Fruit fly (Drosophila melanogaster) whole organism, embryonic: Measurements from ENCODE around the gene ph-p.
A peak's percentile ranks its signal among the peaks of the same experiment; 100 is the strongest.

Experiments used
- Ada2b ChIP-seq: fragments of 200-800 bp; sonication (Bioruptor generic); IDR thresholded peaks from 2 replicates; pipeline ENCODE4 v1.3.6; 2022; ENCODE audit warnings: missing biosample characterization, missing genetic modification characterization
- Atf-2 ChIP-seq: fragments of 200-800 bp; sonication (Bioruptor generic); optimal IDR thresholded peaks from 2 replicates; lab custom pipeline; 2016; ENCODE audit warnings: missing biosample characterization, missing genetic modification characterization
- CG10274 ChIP-seq: fragments of 200-800 bp; sonication (Bioruptor generic); optimal IDR thresholded peaks from 3 replicates; lab custom pipeline; 2017; ENCODE audit warnings: missing biosample characterization, mild to moderate bottlenecking, missing genetic modification characterization
- CG10431 ChIP-seq: fragments of 200-800 bp; sonication (Bioruptor generic); optimal IDR thresholded peaks from 3 replicates; lab custom pipeline; 2018; ENCODE audit warnings: missing biosample characterization, mild to moderate bottlenecking, missing genetic modification characterization
- CG11398 ChIP-seq: fragments of 200-800 bp; sonication (Bioruptor generic); optimal IDR thresholded peaks from 2 replicates; lab custom pipeline; 2016; ENCODE audit warnings: missing biosample characterization, missing genetic modification characterization
- CG11560 ChIP-seq: fragments of 200-800 bp; sonication (Bioruptor generic); IDR thresholded peaks from 3 replicates; pipeline ENCODE4 v1.3.6; 2022; ENCODE audit warnings: missing biosample characterization, missing genetic modification characterization
- CG12104 ChIP-seq: fragments of 200-800 bp; sonication (Bioruptor generic); optimal IDR thresholded peaks from 3 replicates; lab custom pipeline; 2016; ENCODE audit warnings: missing biosample characterization, missing genetic modification characterization
- CG12219 ChIP-seq: fragments of 200-800 bp; sonication (Bioruptor generic); optimal IDR thresholded peaks from 3 replicates; lab custom pipeline; 2018; ENCODE audit warnings: missing biosample characterization, mild to moderate bottlenecking, missing genetic modification characterization
- CG12299 ChIP-seq: fragments of 200-800 bp; sonication (Bioruptor generic); optimal IDR thresholded peaks from 2 replicates; lab custom pipeline; 2018; ENCODE audit warnings: missing biosample characterization, mild to moderate bottlenecking, missing genetic modification characterization
- CG12942 ChIP-seq: fragments of 200-800 bp; sonication (Bioruptor generic); optimal IDR thresholded peaks from 3 replicates; lab custom pipeline; 2016; ENCODE audit warnings: missing biosample characterization, missing genetic modification characterization
- CG14050 ChIP-seq: fragments of 200-800 bp; sonication (Bioruptor generic); IDR thresholded peaks from 3 replicates; pipeline ENCODE4 v1.3.6; 2022; ENCODE audit warnings: missing biosample characterization, missing genetic modification characterization
- CG16779 ChIP-seq: fragments of 200-800 bp; sonication (Bioruptor generic); IDR thresholded peaks from 2 replicates; pipeline ENCODE4 v1.3.6; 2022; ENCODE audit warnings: missing biosample characterization, missing genetic modification characterization
- CG17568 ChIP-seq: fragments of 200-800 bp; sonication (Bioruptor generic); optimal IDR thresholded peaks from 2 replicates; lab custom pipeline; 2018; ENCODE audit warnings: missing biosample characterization, mild to moderate bottlenecking, missing genetic modification characterization, moderate library complexity
- CG17612 ChIP-seq: fragments of 200-800 bp; sonication (Bioruptor generic); IDR thresholded peaks from 2 replicates; pipeline ENCODE4 v1.3.6; 2022; ENCODE audit warnings: missing biosample characterization, missing genetic modification characterization
- CG31388 ChIP-seq: fragments of 200-800 bp; sonication (Bioruptor generic); optimal IDR thresholded peaks from 2 replicates; lab custom pipeline; 2016; ENCODE audit warnings: missing biosample characterization, missing genetic modification characterization
- CG31441 ChIP-seq: fragments of 200-800 bp; sonication (Bioruptor generic); IDR thresholded peaks from 2 replicates; pipeline ENCODE4 v1.3.6; 2022; ENCODE audit warnings: missing biosample characterization, missing genetic modification characterization
- CG33213 ChIP-seq: fragments of 200-800 bp; sonication (Bioruptor generic); optimal IDR thresholded peaks from 3 replicates; lab custom pipeline; 2016; ENCODE audit warnings: missing biosample characterization, missing genetic modification characterization
- CG3407 ChIP-seq: fragments of 200-800 bp; sonication (Bioruptor generic); optimal IDR thresholded peaks from 2 replicates; lab custom pipeline; 2018; ENCODE audit warnings: missing biosample characterization, mild to moderate bottlenecking, missing genetic modification characterization
- CG3726 ChIP-seq: fragments of 200-800 bp; sonication (Bioruptor generic); IDR thresholded peaks from 3 replicates; pipeline ENCODE4, ENCODE4 v1.3.6; 2022; ENCODE audit warnings: missing biosample characterization, missing genetic modification characterization
- CG5953 ChIP-seq: fragments of 200-800 bp; sonication (Bioruptor generic); IDR thresholded peaks from 2 replicates; pipeline ENCODE4 v1.3.6; 2022; ENCODE audit warnings: missing biosample characterization, missing genetic modification characterization
- CG6689 ChIP-seq: fragments of 200-800 bp; sonication (Bioruptor generic); IDR thresholded peaks from 2 replicates; pipeline ENCODE4 v1.3.6; 2022; ENCODE audit warnings: missing biosample characterization, missing genetic modification characterization
- CG6854 ChIP-seq: fragments of 200-800 bp; sonication (Bioruptor generic); optimal IDR thresholded peaks from 3 replicates; lab custom pipeline; 2017; ENCODE audit warnings: missing biosample characterization, mild to moderate bottlenecking, missing genetic modification characterization
- CG7372 ChIP-seq: fragments of 200-800 bp; sonication (Bioruptor generic); IDR thresholded peaks from 2 replicates; pipeline ENCODE4 v1.3.6; 2022; ENCODE audit warnings: missing biosample characterization, missing genetic modification characterization
- D19A ChIP-seq: fragments of 200-800 bp; optimal IDR thresholded peaks from 3 replicates; lab custom pipeline; 2019; ENCODE audit warnings: missing biosample characterization, mild to moderate bottlenecking, missing genetic modification characterization, moderate library complexity
- Hey ChIP-seq: fragments of 200-800 bp; sonication (Bioruptor generic); optimal IDR thresholded peaks from 3 replicates; lab custom pipeline; 2018; ENCODE audit warnings: missing biosample characterization, mild to moderate bottlenecking, missing genetic modification characterization
- Lim3 ChIP-seq: fragments of 200-800 bp; sonication (Bioruptor generic); IDR thresholded peaks from 2 replicates; pipeline ENCODE4 v1.3.6; 2022; ENCODE audit warnings: missing biosample characterization, missing genetic modification characterization
- Ptx1 ChIP-seq: fragments of 200-800 bp; sonication (Bioruptor generic); IDR thresholded peaks from 2 replicates; pipeline ENCODE4 v1.3.6; 2022; ENCODE audit warnings: missing biosample characterization, missing genetic modification characterization
- Spps ChIP-seq: fragments of 200-800 bp; sonication (Bioruptor generic); optimal IDR thresholded peaks from 2 replicates; lab custom pipeline; 2018; ENCODE audit warnings: missing biosample characterization, mild to moderate bottlenecking, missing genetic modification characterization
- Ssrp ChIP-seq: fragments of 200-800 bp; sonication (Bioruptor generic); optimal IDR thresholded peaks from 2 replicates; lab custom pipeline; 2018; ENCODE audit warnings: missing biosample characterization, mild to moderate bottlenecking, missing genetic modification characterization, moderate library complexity
- az2 ChIP-seq: fragments of 200-800 bp; sonication (Bioruptor generic); optimal IDR thresholded peaks from 3 replicates; lab custom pipeline; 2016; ENCODE audit warnings: missing biosample characterization, missing genetic modification characterization
- btn ChIP-seq: fragments of 200-800 bp; sonication (Bioruptor generic); optimal IDR thresholded peaks from 2 replicates; lab custom pipeline; 2016; ENCODE audit warnings: missing biosample characterization, missing genetic modification characterization
- chn ChIP-seq: fragments of 200-800 bp; sonication (Bioruptor generic); optimal IDR thresholded peaks from 2 replicates; lab custom pipeline; 2016; ENCODE audit warnings: missing biosample characterization, missing genetic modification characterization
- croc ChIP-seq: fragments of 200-800 bp; sonication (Bioruptor generic); conservative IDR thresholded peaks from 3 replicates; pipeline ENCODE4 v1.3.6; 2022; ENCODE audit warnings: missing biosample characterization, missing genetic modification characterization
- danr ChIP-seq: fragments of 200-800 bp; sonication (Bioruptor generic); IDR thresholded peaks from 2 replicates; pipeline ENCODE4 v1.3.6; 2022; ENCODE audit warnings: missing biosample characterization, missing genetic modification characterization
- emc ChIP-seq: fragments of 200-800 bp; sonication (Bioruptor generic); optimal IDR thresholded peaks from 2 replicates; lab custom pipeline; 2016; ENCODE audit warnings: missing biosample characterization, missing genetic modification characterization
- exex ChIP-seq: fragments of 200-800 bp; sonication (Bioruptor generic); optimal IDR thresholded peaks from 4 replicates; lab custom pipeline; 2018; ENCODE audit warnings: missing biosample characterization, mild to moderate bottlenecking, missing genetic modification characterization, moderate library complexity
- fd96Cb ChIP-seq: fragments of 200-800 bp; sonication (Bioruptor generic); optimal IDR thresholded peaks from 2 replicates; lab custom pipeline; 2018; ENCODE audit warnings: missing biosample characterization, mild to moderate bottlenecking, missing genetic modification characterization, moderate library complexity
- gem ChIP-seq: fragments of 200-800 bp; sonication (Bioruptor generic); optimal IDR thresholded peaks from 2 replicates; lab custom pipeline; 2019; ENCODE audit warnings: missing biosample characterization, mild to moderate bottlenecking, missing genetic modification characterization, moderate library complexity
- grau ChIP-seq: fragments of 200-800 bp; optimal IDR thresholded peaks from 3 replicates; lab custom pipeline; 2019; ENCODE audit warnings: missing biosample characterization, mild to moderate bottlenecking, missing genetic modification characterization, moderate library complexity
- kah ChIP-seq: fragments of 200-800 bp; sonication (Bioruptor generic); optimal IDR thresholded peaks from 2 replicates; lab custom pipeline; 2018; ENCODE audit warnings: missing biosample characterization, mild to moderate bottlenecking, missing genetic modification characterization
- kay ChIP-seq: fragments of 200-800 bp; sonication (Bioruptor generic); optimal IDR thresholded peaks from 2 replicates; lab custom pipeline; 2016; ENCODE audit warnings: missing biosample characterization, missing genetic modification characterization
- knrl ChIP-seq: fragments of 200-800 bp; sonication (Bioruptor generic); IDR thresholded peaks from 3 replicates; pipeline ENCODE4 v1.3.6; 2022; ENCODE audit warnings: missing biosample characterization, missing genetic modification characterization; ENCODE audit not compliant: partially characterized antibody
- nerfin-2 ChIP-seq: fragments of 200-800 bp; sonication (Bioruptor generic); IDR thresholded peaks from 2 replicates; pipeline ENCODE4 v1.3.6; 2022; ENCODE audit warnings: missing biosample characterization, missing genetic modification characterization; ENCODE audit not compliant: partially characterized antibody
- org-1 ChIP-seq: fragments of 200-800 bp; sonication (Bioruptor generic); optimal IDR thresholded peaks from 2 replicates; lab custom pipeline; 2017; ENCODE audit warnings: missing biosample characterization, missing genetic modification characterization
- p53 ChIP-seq: fragments of 200-800 bp; sonication (Bioruptor generic); optimal IDR thresholded peaks from 2 replicates; lab custom pipeline; 2016; ENCODE audit warnings: missing biosample characterization, missing genetic modification characterization
- pum ChIP-seq: fragments of 200-800 bp; sonication (Bioruptor generic); optimal IDR thresholded peaks from 2 replicates; lab custom pipeline; 2016; ENCODE audit warnings: missing biosample characterization, missing genetic modification characterization
- run ChIP-seq: fragments of 200-800 bp; sonication (Bioruptor generic); optimal IDR thresholded peaks from 3 replicates; lab custom pipeline; 2018; ENCODE audit warnings: missing biosample characterization, mild to moderate bottlenecking, missing genetic modification characterization
- slp2 ChIP-seq: fragments of 200-800 bp; sonication (Bioruptor generic); optimal IDR thresholded peaks from 2 replicates; lab custom pipeline; 2016; ENCODE audit warnings: missing biosample characterization, missing genetic modification characterization
- stwl ChIP-seq: fragments of 200-800 bp; sonication (Bioruptor generic); optimal IDR thresholded peaks from 3 replicates; lab custom pipeline; 2018; ENCODE audit warnings: missing biosample characterization, mild to moderate bottlenecking, missing genetic modification characterization, moderate library complexity
- trem ChIP-seq: fragments of 200-800 bp; optimal IDR thresholded peaks from 3 replicates; lab custom pipeline; 2019; ENCODE audit warnings: missing biosample characterization, mild to moderate bottlenecking, missing genetic modification characterization, moderate library complexity
- zen2 ChIP-seq: fragments of 200-800 bp; sonication (Bioruptor generic); IDR thresholded peaks from 3 replicates; pipeline ENCODE4 v1.3.6; 2022; ENCODE audit warnings: missing biosample characterization, missing genetic modification characterization; ENCODE audit not compliant: partially characterized antibody
- zfh2 ChIP-seq: fragments of 200-800 bp; sonication (Bioruptor generic); optimal IDR thresholded peaks from 2 replicates; lab custom pipeline; 2016; ENCODE audit warnings: missing biosample characterization, missing genetic modification characterization

The ph-p gene

dm6 chrX:2083109-2083508 lies 55.1 kb downstream of the ph-p start (continued):
- TF ChIP-seq CG31441 (no peak), CG16779 (GFP tag; lab: Robert Waterston, UW) (no peak), CG17612 (GFP tag; lab: Robert Waterston, UW) (no peak), pum (GFP tag; lab: Kevin White, UChicago) (peak; percentile 16), p53 (no peak), Spps (tag; lab: Kevin White, UChicago) (no peak), CG14050 (peak; percentile 28; the same call in 1 of the 3 replicates), zfh2 (GFP tag; lab: Kevin White, UChicago) (peak; percentile 81), exex (peak; percentile 5), org-1 (GFP tag; lab: Kevin White, UChicago) (peak; percentile 26), danr (GFP tag; lab: Robert Waterston, UW) (no peak), emc (GFP tag; lab: Kevin White, UChicago) (no peak), Ada2b (GFP tag; lab: Robert Waterston, UW) (peak; percentile 62), CG6854 (GFP tag; lab: Kevin White, UChicago) (no peak), knrl (no peak), gem (tag; lab: Kevin White, UChicago) (peak; percentile 64), croc (GFP tag; lab: Robert Waterston, UW) (no peak), kah (GFP tag; lab: Kevin White, UChicago) (no peak), kay (peak; percentile 16), CG5953 (GFP tag; lab: Robert Waterston, UW) (no peak), CG11398 (GFP tag; lab: Kevin White, UChicago) (no peak), btn (no peak), CG12942 (GFP tag; lab: Kevin White, UChicago) (no peak), Ptx1 (GFP tag; lab: Robert Waterston, UW) (peak; percentile 64), run (no peak), CG17568 (GFP tag; lab: Kevin White, UChicago) (no peak), CG12104 (GFP tag; lab: Kevin White, UChicago) (no peak), Ssrp (no peak), CG7372 (GFP tag; lab: Robert Waterston, UW) (peak; percentile 57), D19A (tag; lab: Kevin White, UChicago) (no peak), Lim3 (GFP tag; lab: Robert Waterston, UW) (no peak), CG33213 (peak; percentile 7), CG31388 (GFP tag; lab: Kevin White, UChicago) (no peak), az2 (GFP tag; lab: Kevin White, UChicago) (peak; percentile 24), slp2 (GFP tag; lab: Kevin White, UChicago) (no peak), stwl (tag; lab: Kevin White, UChicago) (no peak), fd96Cb (tag; lab: Kevin White, UChicago) (no peak), CG3726 (GFP tag; lab: Robert Waterston, UW) (no peak), CG6689 (peak; percentile 42; the same call in 1 of the 2 replicates), trem (tag; lab: Kevin White, UChicago) (no peak), CG10274 (GFP tag; lab: Kevin White, UChicago) (peak; percentile 27), CG3407 (GFP tag; lab: Kevin White, UChicago) (no peak), Atf-2 (peak; percentile 12), CG12219 (GFP tag; lab: Kevin White, UChicago) (peak; percentile 14), CG11560 (peak; percentile 52; the same call in 2 of the 3 replicates), grau (tag; lab: Kevin White, UChicago) (peak; percentile 90), CG12299 (tag; lab: Kevin White, UChicago) (no peak), chn (GFP tag; lab: Kevin White, UChicago) (peak; percentile 39), nerfin-2 (GFP tag; lab: Robert Waterston, UW) (no peak), CG10431 (no peak), Hey (no peak), zen2 (GFP tag; lab: Robert Waterston, UW) (no peak)
